Fruit fly (Drosophila melanogaster): ENCODE results near the gene CG11596.

The CG11596 gene

DNA sequence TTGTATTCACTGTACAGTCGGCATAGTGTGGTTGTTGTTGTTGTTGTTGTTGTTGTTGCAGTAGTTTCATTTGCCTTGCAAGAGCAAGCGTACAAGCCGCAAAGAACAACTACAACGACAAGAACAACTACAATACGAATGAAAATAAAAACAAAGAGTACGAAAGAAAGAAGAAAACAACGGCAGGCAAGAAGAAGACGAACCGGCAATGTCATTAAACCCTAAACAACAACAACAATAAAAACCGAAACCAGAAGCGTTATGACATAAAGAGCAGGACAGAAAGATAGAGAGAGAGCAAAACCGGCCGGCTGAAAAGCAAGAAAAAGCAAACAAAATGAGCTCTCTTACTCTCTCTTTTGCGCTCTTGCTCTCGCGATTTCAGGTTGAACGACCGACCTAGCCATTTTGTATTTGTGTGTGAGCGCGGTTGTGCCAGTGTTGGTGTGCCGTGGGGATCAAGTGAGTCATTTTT, 20.5 kb downstream of the CG11596 start:
- peak; percentile 88 to 97 for TF ChIP-seq EcR (GFP tag; optimal IDR thresholded peaks at IDR 0.05)
- TF ChIP-seq CG8478 (optimal IDR thresholded peaks at IDR 0.05) = no peak
- TF ChIP-seq Dll (optimal IDR thresholded peaks at IDR 0.05) = peak; percentile 58
- TF ChIP-seq psq (optimal IDR thresholded peaks at IDR 0.05) = no peak
- TF ChIP-seq pan (optimal IDR thresholded peaks at IDR 0.05) = no peak
- TF ChIP-seq usp (GFP tag; optimal IDR thresholded peaks at IDR 0.05) = no peak

dm6 chrX:1948508-1949065, 21.1 kb downstream of the CG11596 start:
- no peak for TF ChIP-seq EcR (GFP tag; optimal IDR thresholded peaks at IDR 0.05)
- no peak for TF ChIP-seq usp (GFP tag; optimal IDR thresholded peaks at IDR 0.05)
- TF ChIP-seq Dll (optimal IDR thresholded peaks at IDR 0.05) = no peak
- TF ChIP-seq pan (optimal IDR thresholded peaks at IDR 0.05) = no peak
- no peak for TF ChIP-seq CG8478 (optimal IDR thresholded peaks at IDR 0.05)
- no peak for TF ChIP-seq psq (optimal IDR thresholded peaks at IDR 0.05)

DNA sequence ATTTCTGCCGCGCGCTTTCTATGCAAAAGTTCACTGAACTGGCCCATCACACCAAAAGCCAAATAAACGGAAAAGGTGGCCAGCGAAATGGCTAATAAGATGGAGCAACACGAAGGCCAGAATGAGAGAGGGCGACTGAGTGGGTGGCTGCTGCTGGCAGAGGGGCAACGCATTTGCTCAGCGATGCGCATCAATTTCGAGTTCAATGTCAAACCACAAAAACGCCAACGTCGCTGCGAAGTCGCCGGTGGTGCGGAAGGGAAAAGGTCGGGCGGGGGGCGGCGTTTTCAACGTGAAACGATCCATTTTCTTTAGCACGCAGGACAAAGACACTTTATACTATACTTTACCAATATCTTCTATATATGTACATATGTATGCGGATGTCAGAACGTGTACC, 22.1 kb downstream of the CG11596 start:
- TF ChIP-seq CG8478 (optimal IDR thresholded peaks at IDR 0.05) = no peak
- TF ChIP-seq usp (GFP tag; optimal IDR thresholded peaks at IDR 0.05) = no peak
- no peak for TF ChIP-seq psq (optimal IDR thresholded peaks at IDR 0.05)
- peak; percentile 5 to 27 for TF ChIP-seq EcR (GFP tag; optimal IDR thresholded peaks at IDR 0.05)

- no peak for TF ChIP-seq Dll (optimal IDR thresholded peaks at IDR 0.05)
- peak; percentile 85 to 95 for TF ChIP-seq EcR (GFP tag; optimal IDR thresholded peaks at IDR 0.05)
Observed at dm6 chrX:1950311-1950710, 22.8 kb downstream of the CG11596 start.

- TF ChIP-seq usp (GFP tag; optimal IDR thresholded peaks at IDR 0.05) (no peak), EcR (GFP tag; optimal IDR thresholded peaks at IDR 0.05) (peak; percentile 99)
Observed at dm6 chrX:1951391-1952066, 24.0 kb downstream of the CG11596 start.

DNA sequence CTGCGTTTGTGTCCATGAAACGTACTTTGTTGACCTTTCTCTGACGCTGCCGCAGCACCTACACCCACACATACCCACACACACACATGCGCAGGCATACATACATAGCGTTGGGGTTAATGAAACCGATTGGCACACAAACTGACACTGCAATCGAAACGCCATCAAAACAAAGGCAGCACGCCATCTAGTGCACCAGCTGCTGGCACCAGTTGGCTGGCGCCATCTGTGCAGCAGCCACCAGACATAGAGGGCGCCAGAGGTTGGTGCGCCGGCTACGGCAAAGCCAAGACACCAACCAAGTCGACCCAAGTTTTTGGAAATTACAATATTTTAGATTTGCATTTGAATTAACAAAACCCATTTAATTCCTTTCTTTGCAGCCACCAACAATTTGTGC, 25.4 kb downstream of the CG11596 start:
- TF ChIP-seq usp (GFP tag; optimal IDR thresholded peaks at IDR 0.05) = no peak
- no peak for TF ChIP-seq CG8478 (optimal IDR thresholded peaks at IDR 0.05)
- TF ChIP-seq Dll (optimal IDR thresholded peaks at IDR 0.05) = peak; percentile 74
- TF ChIP-seq EcR (GFP tag; optimal IDR thresholded peaks at IDR 0.05) = peak; percentile 84 to 92
- TF ChIP-seq pan (optimal IDR thresholded peaks at IDR 0.05) = no peak
- no peak for TF ChIP-seq psq (optimal IDR thresholded peaks at IDR 0.05)

DNA sequence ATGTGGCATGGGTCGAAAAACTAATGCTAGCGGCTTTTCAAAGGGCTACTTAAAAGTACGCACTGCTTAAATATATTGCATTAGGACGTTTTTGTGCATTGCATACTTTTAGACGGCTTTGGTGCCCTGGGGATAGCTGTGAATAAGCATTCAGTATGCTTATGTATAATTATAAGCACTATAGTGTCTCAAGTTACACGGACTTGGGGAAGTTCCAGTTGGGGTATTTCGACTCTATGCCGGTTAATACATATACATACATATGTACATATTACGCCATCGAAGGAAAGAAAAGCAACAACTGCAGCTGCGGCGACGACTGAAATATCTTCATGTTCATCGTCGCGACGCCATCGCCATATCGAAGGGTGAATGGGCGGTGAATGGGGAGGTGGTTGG, 35.7 kb downstream of the CG11596 start:
- TF ChIP-seq CG8478 (optimal IDR thresholded peaks at IDR 0.05) = no peak
- TF ChIP-seq Dll (optimal IDR thresholded peaks at IDR 0.05) = no peak
- TF ChIP-seq EcR (GFP tag; optimal IDR thresholded peaks at IDR 0.05) = no peak

DNA sequence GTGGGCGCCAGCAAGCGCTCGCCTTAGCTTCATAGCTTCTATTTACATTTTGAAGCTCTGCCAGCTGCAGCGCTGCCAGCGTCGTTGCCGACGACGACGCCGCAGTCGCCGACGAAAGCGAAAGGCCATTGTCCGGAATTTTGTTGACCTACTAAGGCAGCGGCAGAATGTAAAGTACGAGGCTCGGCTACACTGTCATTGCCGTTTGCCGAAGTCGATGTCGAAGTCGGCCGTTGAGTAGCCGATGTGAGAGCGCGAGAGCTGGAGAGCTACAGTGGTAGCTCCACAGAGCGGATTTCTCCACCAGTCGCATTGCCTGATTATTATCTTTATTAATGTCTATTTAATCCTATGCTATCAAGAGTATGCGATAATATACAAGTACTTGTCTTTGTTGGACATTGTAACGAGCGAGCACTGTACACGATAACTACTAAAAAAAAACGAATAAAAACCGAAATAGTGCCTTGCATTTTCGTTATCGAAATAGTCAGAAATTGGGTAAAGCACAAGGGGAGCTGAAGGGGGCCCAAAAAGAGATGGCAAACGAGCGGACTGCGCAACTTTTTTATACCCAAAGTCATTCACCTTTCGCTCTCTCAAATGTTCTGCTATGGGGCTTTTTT, 36.2 kb downstream of the CG11596 start:
- TF ChIP-seq CG8478 (optimal IDR thresholded peaks at IDR 0.05) (no peak), psq (optimal IDR thresholded peaks at IDR 0.05) (no peak), pan (optimal IDR thresholded peaks at IDR 0.05) (no peak), EcR (GFP tag; optimal IDR thresholded peaks at IDR 0.05) (peak in 1 of 2 experiments; percentile 7)

DNA sequence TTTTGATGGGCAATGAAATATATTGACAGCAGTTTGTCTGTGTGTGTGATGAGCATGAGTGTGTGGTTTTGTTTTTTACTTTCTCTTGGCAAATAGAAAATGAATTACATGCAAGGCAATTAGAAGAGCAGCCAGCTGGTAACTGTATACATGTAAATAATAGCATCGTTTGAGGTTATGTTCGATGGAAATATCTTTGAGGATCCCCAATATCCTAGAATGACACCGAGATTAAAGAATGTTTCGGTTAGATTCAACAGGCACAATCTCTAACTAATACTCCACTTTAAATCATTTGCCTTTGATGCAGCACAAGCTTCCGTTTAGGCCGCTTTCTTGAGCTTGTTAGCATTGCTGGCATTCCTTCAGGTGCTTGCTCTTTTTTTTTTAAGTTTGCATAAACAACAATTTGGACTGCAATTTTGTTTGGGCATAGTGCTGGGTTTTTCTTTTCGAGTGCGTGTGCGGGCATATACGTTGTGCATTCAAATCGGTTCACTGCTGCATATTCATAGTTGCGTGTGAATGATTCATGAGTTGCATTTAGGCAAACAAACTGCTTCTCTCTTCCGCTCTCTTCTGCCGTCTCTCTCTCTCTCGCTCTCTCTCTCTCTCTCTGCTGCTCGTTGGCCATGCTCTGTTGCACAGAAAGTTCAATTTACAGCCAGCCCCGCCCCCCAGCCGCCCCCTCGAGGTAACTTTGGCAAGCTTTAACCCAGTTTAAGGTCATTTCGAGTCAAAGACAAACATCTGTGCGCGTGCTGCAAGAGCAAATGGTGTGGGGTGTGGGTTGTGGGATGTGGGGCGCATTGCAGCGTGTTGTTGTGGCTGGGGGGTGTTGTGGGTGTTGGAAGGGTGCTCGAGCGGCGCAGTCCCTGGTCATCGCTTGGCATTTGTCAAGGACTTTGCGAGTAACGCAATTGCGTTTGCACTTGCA, 37.2 kb downstream of the CG11596 start:
- TF ChIP-seq Dll (optimal IDR thresholded peaks at IDR 0.05) = peak; percentile 8
- no peak for TF ChIP-seq psq (optimal IDR thresholded peaks at IDR 0.05)

- TF ChIP-seq pan (optimal IDR thresholded peaks at IDR 0.05) (no peak), EcR (GFP tag; optimal IDR thresholded peaks at IDR 0.05) (no peak), CG8478 (optimal IDR thresholded peaks at IDR 0.05) (no peak), Dll (optimal IDR thresholded peaks at IDR 0.05) (no peak), usp (GFP tag; optimal IDR thresholded peaks at IDR 0.05) (no peak), psq (optimal IDR thresholded peaks at IDR 0.05) (no peak)
Observed at dm6 chrX:1965512-1965911, 38.0 kb downstream of the CG11596 start.

DNA sequence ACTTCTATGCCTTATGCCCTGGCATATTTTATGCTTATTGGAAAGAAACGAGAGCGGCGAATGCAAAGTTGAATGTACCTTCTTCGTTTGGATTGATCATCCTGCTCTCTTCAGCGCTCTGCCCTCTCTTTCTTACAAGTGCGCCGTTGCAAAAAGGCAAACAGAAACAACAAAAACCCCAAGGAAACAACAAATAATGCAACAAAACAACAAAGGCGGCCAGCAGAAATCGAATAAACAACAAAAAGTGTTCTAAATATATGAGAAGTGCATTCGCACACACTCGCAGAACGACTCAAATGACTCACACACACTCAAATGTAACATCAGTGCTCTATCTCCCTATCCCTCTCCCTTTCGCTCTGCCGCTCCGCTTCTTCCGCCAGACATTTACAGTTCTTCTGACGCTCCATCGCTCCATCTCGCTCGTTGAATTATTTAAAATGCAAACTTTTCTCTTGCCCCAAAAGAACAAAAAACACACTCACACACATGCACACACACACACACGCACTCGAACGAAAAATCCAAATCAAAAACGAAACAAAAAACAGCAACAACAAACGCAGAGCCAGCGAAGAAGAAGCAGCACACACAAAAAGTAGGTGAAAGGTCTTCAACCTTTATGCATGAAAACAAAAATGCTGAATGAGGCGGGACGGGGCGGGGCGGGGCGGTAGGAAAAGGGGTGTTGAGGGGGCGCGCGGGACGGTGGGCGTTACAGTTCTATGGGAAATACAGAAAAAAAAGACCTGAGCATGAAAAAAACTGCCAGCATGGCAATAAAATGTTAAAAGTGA, 38.7 kb downstream of the CG11596 start:
- peak; percentile 3 for TF ChIP-seq Dll (optimal IDR thresholded peaks at IDR 0.05)
- no peak for TF ChIP-seq psq (optimal IDR thresholded peaks at IDR 0.05)
- peak in 1 of 2 experiments; percentile 55 for TF ChIP-seq EcR (GFP tag; optimal IDR thresholded peaks at IDR 0.05)

All from whole organism.